Fruit fly (Drosophila melanogaster) whole organism, embryonic: ENCODE data around the gene CG11986.
A peak's percentile ranks its signal among the peaks of the same experiment; 100 is the strongest.

Experiments used
- Asciz ChIP-seq: fragments of 200-800 bp; sonication (Bioruptor generic); optimal IDR thresholded peaks from 2 replicates; lab custom pipeline; 2017; ENCODE audit warnings: missing biosample characterization, mild to moderate bottlenecking, missing genetic modification characterization, missing genetic modification reagents
- Blimp-1 ChIP-seq: fragments of 200-800 bp; sonication (Bioruptor generic); optimal IDR thresholded peaks from 3 replicates; lab custom pipeline; 2018; ENCODE audit warnings: missing biosample characterization, missing genetic modification characterization, mild to moderate bottlenecking, moderate library complexity, missing genetic modification reagents
- CG10543 ChIP-seq: fragments of 200-800 bp; sonication (Bioruptor generic); optimal IDR thresholded peaks from 3 replicates; lab custom pipeline; 2017; ENCODE audit warnings: missing biosample characterization, mild to moderate bottlenecking, missing genetic modification characterization, moderate library complexity
- CG12769 ChIP-seq: fragments of 200-800 bp; sonication (Bioruptor generic); optimal IDR thresholded peaks from 2 replicates; lab custom pipeline; 2019; ENCODE audit warnings: missing biosample characterization, mild to moderate bottlenecking, missing genetic modification characterization, moderate library complexity
- CG13287 ChIP-seq: fragments of 200-800 bp; sonication (Bioruptor generic); IDR thresholded peaks from 2 replicates; pipeline ENCODE4 v1.3.6; 2022; ENCODE audit warnings: missing biosample characterization, missing genetic modification characterization; ENCODE audit not compliant: partially characterized antibody
- CG15479 ChIP-seq: fragments of 200-800 bp; sonication (Bioruptor generic); optimal IDR thresholded peaks from 3 replicates; lab custom pipeline; 2019; ENCODE audit warnings: missing biosample characterization, mild to moderate bottlenecking, missing genetic modification characterization, moderate library complexity
- CG15601 ChIP-seq: fragments of 200-800 bp; sonication (Bioruptor generic); optimal IDR thresholded peaks from 3 replicates; lab custom pipeline; 2019; ENCODE audit warnings: missing biosample characterization, mild to moderate bottlenecking, missing genetic modification characterization, moderate library complexity
- CG1603 ChIP-seq: fragments of 200-800 bp; sonication (Bioruptor generic); optimal IDR thresholded peaks from 2 replicates; lab custom pipeline; 2019; ENCODE audit warnings: missing biosample characterization, mild to moderate bottlenecking, missing genetic modification characterization, moderate library complexity
- CG16779 ChIP-seq: fragments of 200-800 bp; sonication (Bioruptor generic); IDR thresholded peaks from 2 replicates; pipeline ENCODE4 v1.3.6; 2022; ENCODE audit warnings: missing biosample characterization, missing genetic modification characterization
- CG17568 ChIP-seq: fragments of 200-800 bp; sonication (Bioruptor generic); optimal IDR thresholded peaks from 2 replicates; lab custom pipeline; 2018; ENCODE audit warnings: missing biosample characterization, mild to moderate bottlenecking, missing genetic modification characterization, moderate library complexity
- CG1792 ChIP-seq: fragments of 200-800 bp; sonication (Bioruptor generic); optimal IDR thresholded peaks from 2 replicates; lab custom pipeline; 2016; ENCODE audit warnings: missing biosample characterization, missing genetic modification characterization
- CG2875 ChIP-seq: fragments of 200-800 bp; sonication (Bioruptor generic); optimal IDR thresholded peaks from 2 replicates; lab custom pipeline; 2017; ENCODE audit warnings: missing biosample characterization, mild to moderate bottlenecking, missing genetic modification characterization, missing genetic modification reagents
- CG31365 ChIP-seq: fragments of 200-800 bp; sonication (Bioruptor generic); optimal IDR thresholded peaks from 2 replicates; lab custom pipeline; 2018; ENCODE audit warnings: missing biosample characterization, mild to moderate bottlenecking, missing genetic modification characterization
- CG32532 ChIP-seq: fragments of 200-800 bp; sonication (Bioruptor generic); IDR thresholded peaks from 2 replicates; pipeline ENCODE4 v1.3.6; 2022; ENCODE audit warnings: missing biosample characterization, missing genetic modification characterization
- CG34376 ChIP-seq: fragments of 200-800 bp; sonication (Bioruptor generic); optimal IDR thresholded peaks from 2 replicates; lab custom pipeline; 2018; ENCODE audit warnings: missing biosample characterization, mild to moderate bottlenecking, missing genetic modification characterization
- CG4707 ChIP-seq: fragments of 200-800 bp; sonication (Bioruptor generic); optimal IDR thresholded peaks from 2 replicates; lab custom pipeline; 2018; ENCODE audit warnings: missing biosample characterization, mild to moderate bottlenecking, missing genetic modification characterization, moderate library complexity
- CG6683 ChIP-seq: fragments of 200-800 bp; sonication (Bioruptor generic); optimal IDR thresholded peaks from 2 replicates; lab custom pipeline; 2017; ENCODE audit warnings: missing biosample characterization, mild to moderate bottlenecking, missing genetic modification characterization, missing genetic modification reagents
- CG8290 ChIP-seq, 3 experiments: fragments of 200-800 bp; sonication (Bioruptor generic); optimal IDR thresholded peaks; 2 replicates each; lab custom pipeline; 2016 to 2019; ENCODE audit warnings: missing biosample characterization in 3 of 3, missing genetic modification characterization in 3 of 3, mild to moderate bottlenecking in 2 of 3, moderate library complexity in 1 of 3
- CG8765 ChIP-seq: fragments of 200-800 bp; sonication (Bioruptor generic); IDR thresholded peaks from 2 replicates; pipeline ENCODE4 v1.3.6; 2022; ENCODE audit warnings: missing biosample characterization, missing genetic modification characterization
- CG9437 ChIP-seq: fragments of 200-800 bp; sonication (Bioruptor generic); optimal IDR thresholded peaks from 2 replicates; lab custom pipeline; 2018; ENCODE audit warnings: missing biosample characterization, mild to moderate bottlenecking, missing genetic modification characterization
- Chrac-16 ChIP-seq: fragments of 200-800 bp; sonication (Bioruptor generic); optimal IDR thresholded peaks from 3 replicates; lab custom pipeline; 2016; ENCODE audit warnings: missing biosample characterization, missing genetic modification characterization
- CrebB ChIP-seq: fragments of 200-800 bp; sonication (Bioruptor generic); optimal IDR thresholded peaks from 3 replicates; lab custom pipeline; 2018; ENCODE audit warnings: missing biosample characterization, mild to moderate bottlenecking, missing genetic modification characterization
- GATAe ChIP-seq: fragments of 200-800 bp; sonication (Bioruptor generic); conservative IDR thresholded peaks from 2 replicates; pipeline ENCODE4 v1.3.6; 2022; ENCODE audit warnings: missing biosample characterization, missing genetic modification characterization
- HmgD ChIP-seq: fragments of 200-800 bp; sonication (Bioruptor generic); optimal IDR thresholded peaks from 3 replicates; lab custom pipeline; 2016; ENCODE audit warnings: missing biosample characterization, missing genetic modification characterization
- Hsf ChIP-seq: fragments of 200-800 bp; sonication (Bioruptor generic); optimal IDR thresholded peaks from 3 replicates; lab custom pipeline; 2016; ENCODE audit warnings: missing biosample characterization, missing genetic modification characterization
- MESR4 ChIP-seq: fragments of 200-800 bp; sonication (Bioruptor generic); optimal IDR thresholded peaks from 2 replicates; lab custom pipeline; 2018; ENCODE audit warnings: missing biosample characterization, mild to moderate bottlenecking, missing genetic modification characterization, moderate library complexity
- Med ChIP-seq: fragments of 200-800 bp; sonication (Bioruptor generic); peaks from one replicate; lab custom pipeline; 2016; ENCODE audit warnings: missing biosample characterization, missing genetic modification characterization, mild to moderate bottlenecking, inconsistent platforms, moderate library complexity
- Pdp1 ChIP-seq, 2 experiments: fragments of 200-800 bp; sonication (Bioruptor generic); optimal IDR thresholded peaks; 3 replicates each; lab custom pipeline; 2016; ENCODE audit warnings: missing biosample characterization in 2 of 2, missing genetic modification characterization in 2 of 2, mild to moderate bottlenecking in 1 of 2, moderate library complexity in 1 of 2
- Vsx1 ChIP-seq: fragments of 200-800 bp; sonication (Bioruptor generic); optimal IDR thresholded peaks from 2 replicates; lab custom pipeline; 2017; ENCODE audit warnings: missing biosample characterization, mild to moderate bottlenecking, missing genetic modification characterization, missing genetic modification reagents
- YL-1 ChIP-seq: fragments of 200-800 bp; sonication (Bioruptor generic); optimal IDR thresholded peaks from 3 replicates; lab custom pipeline; 2017; ENCODE audit warnings: missing biosample characterization, mild to moderate bottlenecking, missing genetic modification characterization
- cg ChIP-seq: fragments of 200-800 bp; sonication (Bioruptor generic); optimal IDR thresholded peaks from 3 replicates; lab custom pipeline; 2019; ENCODE audit warnings: missing biosample characterization, mild to moderate bottlenecking, missing genetic modification characterization, moderate library complexity
- chinmo ChIP-seq: fragments of 200-800 bp; sonication (Bioruptor generic); IDR thresholded peaks from 4 replicates; pipeline ENCODE4 v1.3.6; 2022; ENCODE audit warnings: missing biosample characterization, missing genetic modification characterization; ENCODE audit not compliant: partially characterized antibody
- crp ChIP-seq, 2 experiments: fragments of 200-800 bp; sonication (Bioruptor generic); optimal IDR thresholded peaks; 2 replicates in 1 of 2; 3 replicates in 1 of 2; lab custom pipeline; 2017; ENCODE audit warnings: missing biosample characterization in 2 of 2, missing genetic modification characterization in 2 of 2, mild to moderate bottlenecking in 1 of 2, moderate library complexity in 1 of 2
- exex ChIP-seq: fragments of 200-800 bp; sonication (Bioruptor generic); optimal IDR thresholded peaks from 4 replicates; lab custom pipeline; 2018; ENCODE audit warnings: missing biosample characterization, mild to moderate bottlenecking, missing genetic modification characterization, moderate library complexity
- fd64A ChIP-seq: fragments of 200-800 bp; sonication (Bioruptor generic); optimal IDR thresholded peaks from 3 replicates; lab custom pipeline; 2018; ENCODE audit warnings: missing biosample characterization, mild to moderate bottlenecking, missing genetic modification characterization
- kah ChIP-seq: fragments of 200-800 bp; sonication (Bioruptor generic); optimal IDR thresholded peaks from 2 replicates; lab custom pipeline; 2018; ENCODE audit warnings: missing biosample characterization, mild to moderate bottlenecking, missing genetic modification characterization
- ken ChIP-seq: fragments of 200-800 bp; sonication (Bioruptor generic); IDR thresholded peaks from 3 replicates; pipeline ENCODE4 v1.3.6; 2022; ENCODE audit warnings: missing biosample characterization, missing genetic modification characterization
- kni ChIP-seq: fragments of 200-800 bp; sonication (Bioruptor generic); optimal IDR thresholded peaks from 3 replicates; lab custom pipeline; 2017; ENCODE audit warnings: mild to moderate bottlenecking, missing biosample characterization, missing genetic modification reagents, missing genetic modification characterization
- lbe ChIP-seq: fragments of 200-800 bp; sonication (Bioruptor generic); optimal IDR thresholded peaks from 2 replicates; lab custom pipeline; 2016; ENCODE audit warnings: missing biosample characterization, mild to moderate bottlenecking, missing genetic modification characterization
- mirr ChIP-seq: fragments of 200-800 bp; sonication (Bioruptor generic); optimal IDR thresholded peaks from 3 replicates; lab custom pipeline; 2018; ENCODE audit warnings: missing biosample characterization, mild to moderate bottlenecking, missing genetic modification characterization
- nau ChIP-seq: fragments of 200-800 bp; sonication (Bioruptor generic); optimal IDR thresholded peaks from 3 replicates; lab custom pipeline; 2017; ENCODE audit warnings: missing biosample characterization, mild to moderate bottlenecking, missing genetic modification characterization, missing genetic modification reagents
- nom ChIP-seq: fragments of 200-800 bp; sonication (Bioruptor generic); optimal IDR thresholded peaks from 2 replicates; lab custom pipeline; 2017; ENCODE audit warnings: missing biosample characterization, missing genetic modification characterization, mild to moderate bottlenecking, moderate library complexity, missing genetic modification reagents
- onecut ChIP-seq: fragments of 200-800 bp; sonication (Bioruptor generic); IDR thresholded peaks from 2 replicates; pipeline ENCODE4 v1.3.6; 2022; ENCODE audit warnings: missing biosample characterization, missing genetic modification characterization
- pros ChIP-seq: fragments of 200-800 bp; sonication (Bioruptor generic); optimal IDR thresholded peaks from 3 replicates; lab custom pipeline; 2019; ENCODE audit warnings: missing biosample characterization, mild to moderate bottlenecking, missing genetic modification characterization, moderate library complexity
- ro ChIP-seq: fragments of 200-800 bp; sonication (Bioruptor generic); IDR thresholded peaks from 2 replicates; pipeline ENCODE4 v1.3.6; 2022; ENCODE audit warnings: missing biosample characterization, missing genetic modification characterization
- sisA ChIP-seq: fragments of 200-800 bp; sonication (Bioruptor generic); IDR thresholded peaks from 2 replicates; pipeline ENCODE4 v1.3.6; 2022; ENCODE audit warnings: missing biosample characterization, missing genetic modification characterization
- tna ChIP-seq: fragments of 200-800 bp; sonication (Bioruptor generic); IDR thresholded peaks from 2 replicates; pipeline ENCODE4 v1.3.6; 2022; ENCODE audit warnings: missing biosample characterization, missing genetic modification characterization; ENCODE audit not compliant: partially characterized antibody

Gene CG11986

dm6 chr3R:9048466-9049072 lies 33.3 kb downstream of the CG11986 start, which contains the start of gene Mst85C:
Gene Mst85C (plus strand): TSS chr3R:9048645.
- TF ChIP-seq CG12769 (peak; percentile 40), sisA (GFP tag; lab: Robert Waterston, UW) (no peak), ro (GFP tag; lab: Robert Waterston, UW) (no peak), CG9437 (GFP tag; lab: Kevin White, UChicago) (peak; percentile 61), CG32532 (GFP tag; lab: Robert Waterston, UW) (no peak), CG15479 (GFP tag; lab: Kevin White, UChicago) (peak; percentile 62), Chrac-16 (GFP tag; lab: Kevin White, UChicago) (no peak), CG15601 (tag; lab: Kevin White, UChicago) (peak; percentile 17), Vsx1 (GFP tag; lab: Kevin White, UChicago) (peak; percentile 39), CG17568 (GFP tag; lab: Kevin White, UChicago) (peak; percentile 33), CG4707 (peak; percentile 20), Pdp1 (GFP tag; optimal IDR thresholded peaks at IDR 0.05; lab: Kevin White, UChicago) (peak in 1 of 2 experiments; percentile 53), kah (GFP tag; lab: Kevin White, UChicago) (peak; percentile 38), tna (no peak), Blimp-1 (GFP tag; lab: Kevin White, UChicago) (peak; percentile 20), CG10543 (GFP tag; lab: Kevin White, UChicago) (no peak), HmgD (GFP tag; lab: Kevin White, UChicago) (peak; percentile 16), lbe (GFP tag; lab: Kevin White, UChicago) (peak; percentile 20), MESR4 (GFP tag; lab: Kevin White, UChicago) (peak; percentile 62), CG2875 (GFP tag; lab: Kevin White, UChicago) (peak; percentile 7), CG34376 (GFP tag; lab: Kevin White, UChicago) (peak; percentile 52), mirr (GFP tag; lab: Kevin White, UChicago) (peak; percentile 33), Hsf (no peak), YL-1 (GFP tag; lab: Kevin White, UChicago) (peak; percentile 15), GATAe (no peak), kni (peak; percentile 73), CG1603 (tag; lab: Kevin White, UChicago) (peak; percentile 13), ken (GFP tag; lab: Robert Waterston, UW) (no peak), CG8765 (GFP tag; lab: Robert Waterston, UW) (no peak), fd64A (GFP tag; lab: Kevin White, UChicago) (peak; percentile 8), chinmo (GFP tag; lab: Robert Waterston, UW) (no peak), CG6683 (GFP tag; lab: Kevin White, UChicago) (no peak), CG8290 (GFP tag; optimal IDR thresholded peaks at IDR 0.05; lab: Kevin White, UChicago) (no peak), CG8290 (tag; optimal IDR thresholded peaks at IDR 0.05; lab: Kevin White, UChicago) (peak in 1 of 2 experiments; percentile 14), cg (peak; percentile 86), crp (GFP tag; optimal IDR thresholded peaks at IDR 0.05; lab: Kevin White, UChicago) (peak in 1 of 2 experiments; percentile 50), onecut (GFP tag; lab: Robert Waterston, UW) (0 out of 2 replicates have a peak, but pooled peaks have one; percentile 0), pros (GFP tag; lab: Kevin White, UChicago) (peak; percentile 98), CrebB (no peak), CG1792 (no peak), CG16779 (no peak), Asciz (GFP tag; lab: Kevin White, UChicago) (peak; percentile 52), Med (GFP tag; lab: Kevin White, UChicago) (peak; percentile 73), CG13287 (no peak), CG31365 (peak; percentile 23), nau (GFP tag; lab: Kevin White, UChicago) (peak; percentile 21), nom (peak; percentile 62), exex (tag; lab: Kevin White, UChicago) (peak; percentile 65)
